Worm (Caenorhabditis elegans): ENCODE data around the gene F55B12.10.

F55B12.10 gene

DNA sequence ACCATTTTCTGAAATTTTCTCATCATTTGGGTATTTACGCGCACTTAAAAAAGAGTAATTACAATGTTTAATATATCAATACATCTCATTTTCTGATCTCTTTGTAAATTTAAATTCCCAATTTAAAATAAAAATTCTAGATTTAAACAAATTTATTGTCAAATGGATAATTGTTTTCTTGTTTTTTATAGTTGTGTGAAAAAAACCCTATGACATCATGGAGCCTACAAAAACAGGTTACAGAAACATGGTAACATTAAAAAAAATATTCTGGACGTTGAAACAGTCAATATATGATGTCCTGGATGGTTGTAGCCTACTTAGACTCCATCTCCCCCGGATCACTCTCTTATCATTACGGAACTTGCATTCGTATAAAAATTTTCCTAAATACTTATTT lies 50.0 kb downstream of the F55B12.10 start, which contains the start of gene spp-12:
spp-12 (plus strand) TSS at position 301 of the 400 bp plus-strand sequence.
- TF ChIP-seq swsn-7 (tag; optimal IDR thresholded peaks at IDR 0.05): no peak
- no peak for TF ChIP-seq efl-1 (optimal IDR thresholded peaks at IDR 0.05)
- peak in 1 of 2 experiments; percentile 6 for TF ChIP-seq efl-1 (GFP tag; optimal IDR thresholded peaks at IDR 0.05 in 1 of 2)

All from whole organism, L1 larva.